Fruit fly (Drosophila melanogaster) whole organism, embryonic: ENCODE measurements around the gene Cby.

Source experiments
- Bgb ChIP-seq: fragments of 200-800 bp; sonication (Bioruptor generic); IDR thresholded peaks from 2 replicates; pipeline ENCODE4 v1.3.6; 2022; ENCODE audit warnings: missing biosample characterization, missing genetic modification characterization; ENCODE audit not compliant: partially characterized antibody
- CG1024 ChIP-seq: fragments of 200-800 bp; sonication (Bioruptor generic); IDR thresholded peaks from 2 replicates; pipeline ENCODE4 v1.3.6; 2022; ENCODE audit warnings: missing biosample characterization, missing genetic modification characterization
- CG10321 ChIP-seq: fragments of 200-800 bp; sonication (Bioruptor generic); IDR thresholded peaks from 2 replicates; pipeline ENCODE4 v1.3.6; 2022; ENCODE audit warnings: missing biosample characterization, missing genetic modification characterization
- CG11504 ChIP-seq: fragments of 200-800 bp; sonication (Bioruptor generic); optimal IDR thresholded peaks from 3 replicates; lab custom pipeline; 2019; ENCODE audit warnings: missing biosample characterization, mild to moderate bottlenecking, missing genetic modification characterization, moderate library complexity
- CG11695 ChIP-seq: fragments of 200-800 bp; sonication (Bioruptor generic); IDR thresholded peaks from 3 replicates; pipeline ENCODE4 v1.3.6; 2022; ENCODE audit warnings: missing biosample characterization, missing genetic modification characterization
- CG12155 ChIP-seq: fragments of 200-800 bp; sonication (Bioruptor generic); optimal IDR thresholded peaks from 3 replicates; lab custom pipeline; 2016; ENCODE audit warnings: missing biosample characterization, missing genetic modification characterization
- CG12299 ChIP-seq: fragments of 200-800 bp; sonication (Bioruptor generic); optimal IDR thresholded peaks from 2 replicates; lab custom pipeline; 2018; ENCODE audit warnings: missing biosample characterization, mild to moderate bottlenecking, missing genetic modification characterization
- CG13296 ChIP-seq: fragments of 200-800 bp; sonication (Bioruptor generic); optimal IDR thresholded peaks from 3 replicates; lab custom pipeline; 2018; ENCODE audit warnings: missing biosample characterization, mild to moderate bottlenecking, missing genetic modification characterization
- CG13424 ChIP-seq: fragments of 200-800 bp; sonication (Bioruptor generic); optimal IDR thresholded peaks from 2 replicates; lab custom pipeline; 2019; ENCODE audit warnings: missing biosample characterization, mild to moderate bottlenecking, missing genetic modification characterization, moderate library complexity
- CG17186 ChIP-seq: fragments of 200-800 bp; sonication (Bioruptor generic); optimal IDR thresholded peaks from 3 replicates; lab custom pipeline; 2017; ENCODE audit warnings: missing biosample characterization, missing genetic modification reagents, missing genetic modification characterization
- CG17328 ChIP-seq: fragments of 200-800 bp; sonication (Bioruptor generic); IDR thresholded peaks from 2 replicates; pipeline ENCODE4 v1.3.6; 2022; ENCODE audit warnings: missing biosample characterization, missing genetic modification characterization
- CG17385 ChIP-seq: fragments of 200-800 bp; sonication (Bioruptor generic); optimal IDR thresholded peaks from 3 replicates; lab custom pipeline; 2018; ENCODE audit warnings: missing biosample characterization, mild to moderate bottlenecking, missing genetic modification characterization
- CG18476 ChIP-seq: fragments of 200-800 bp; sonication (Bioruptor generic); optimal IDR thresholded peaks from 2 replicates; lab custom pipeline; 2016; ENCODE audit warnings: missing biosample characterization, mild to moderate bottlenecking, missing genetic modification characterization
- CG2199 ChIP-seq: fragments of 200-800 bp; sonication (Bioruptor generic); IDR thresholded peaks from 3 replicates; pipeline ENCODE4 v1.3.6; 2022; ENCODE audit warnings: missing biosample characterization, missing genetic modification characterization
- CG33557 ChIP-seq: fragments of 200-800 bp; sonication (Bioruptor generic); optimal IDR thresholded peaks from 2 replicates; lab custom pipeline; 2019; ENCODE audit warnings: missing biosample characterization, mild to moderate bottlenecking, missing genetic modification characterization, moderate library complexity
- CG3407 ChIP-seq: fragments of 200-800 bp; sonication (Bioruptor generic); optimal IDR thresholded peaks from 2 replicates; lab custom pipeline; 2018; ENCODE audit warnings: missing biosample characterization, mild to moderate bottlenecking, missing genetic modification characterization
- CG6683 ChIP-seq: fragments of 200-800 bp; sonication (Bioruptor generic); optimal IDR thresholded peaks from 2 replicates; lab custom pipeline; 2017; ENCODE audit warnings: missing biosample characterization, mild to moderate bottlenecking, missing genetic modification characterization, missing genetic modification reagents
- CG8924 ChIP-seq: fragments of 200-800 bp; optimal IDR thresholded peaks from 3 replicates; lab custom pipeline; 2019; ENCODE audit warnings: missing biosample characterization, mild to moderate bottlenecking, missing genetic modification characterization, moderate library complexity
- CG8944 ChIP-seq: fragments of 200-800 bp; sonication (Bioruptor generic); optimal IDR thresholded peaks from 3 replicates; lab custom pipeline; 2016; ENCODE audit warnings: missing biosample characterization, missing genetic modification characterization
- D ChIP-seq, 2 experiments: fragments of 200-800 bp in 1 of 2; fragments of >200 bp in 1 of 2; sonication (Bioruptor generic) in 1 of 2; optimal IDR thresholded peaks; 2 replicates in 1 of 2; 3 replicates in 1 of 2; lab custom pipeline; 2017; ENCODE audit warnings: mild to moderate bottlenecking in 1 of 2, missing biosample characterization in 1 of 2, missing genetic modification characterization in 1 of 2, missing genetic modification reagents in 1 of 2
- D19A ChIP-seq: fragments of 200-800 bp; optimal IDR thresholded peaks from 3 replicates; lab custom pipeline; 2019; ENCODE audit warnings: missing biosample characterization, mild to moderate bottlenecking, missing genetic modification characterization, moderate library complexity
- D19B ChIP-seq: fragments of 200-800 bp; sonication (Bioruptor generic); optimal IDR thresholded peaks from 2 replicates; lab custom pipeline; 2017; ENCODE audit warnings: missing biosample characterization, mild to moderate bottlenecking, missing genetic modification characterization
- Elba2 ChIP-seq: fragments of 200-800 bp; sonication (Bioruptor generic); optimal IDR thresholded peaks from 3 replicates; lab custom pipeline; 2016; ENCODE audit warnings: missing biosample characterization, missing genetic modification characterization
- H15 ChIP-seq: fragments of 200-800 bp; sonication (Bioruptor generic); IDR thresholded peaks from 3 replicates; pipeline ENCODE4 v1.3.6; 2022; ENCODE audit warnings: missing biosample characterization, missing genetic modification characterization
- H2.0 ChIP-seq: fragments of 200-800 bp; sonication (Bioruptor generic); IDR thresholded peaks from 2 replicates; pipeline ENCODE4 v1.3.6; 2022; ENCODE audit warnings: missing biosample characterization, missing genetic modification characterization
- Hr78 ChIP-seq, 2 experiments: fragments of 200-800 bp in 1 of 2; fragments of >200 bp in 1 of 2; sonication (Bioruptor generic) in 1 of 2; optimal IDR thresholded peaks; 2 replicates each; lab custom pipeline; 2017 to 2019; ENCODE audit warnings: missing biosample characterization in 2 of 2, missing genetic modification characterization in 2 of 2, mild to moderate bottlenecking in 1 of 2, moderate library complexity in 1 of 2
- Mad ChIP-seq: fragments of 200-800 bp; sonication (Bioruptor generic); optimal IDR thresholded peaks from 2 replicates; lab custom pipeline; 2016; ENCODE audit warnings: missing biosample characterization, missing genetic modification characterization
- Med ChIP-seq: fragments of 200-800 bp; sonication (Bioruptor generic); peaks from one replicate; lab custom pipeline; 2016; ENCODE audit warnings: missing biosample characterization, missing genetic modification characterization, mild to moderate bottlenecking, inconsistent platforms, moderate library complexity
- Ravus ChIP-seq: fragments of 200-800 bp; sonication (Bioruptor generic); IDR thresholded peaks from 2 replicates; pipeline ENCODE4 v1.3.6; 2022; ENCODE audit warnings: missing biosample characterization, missing genetic modification characterization
- YL-1 ChIP-seq: fragments of 200-800 bp; sonication (Bioruptor generic); optimal IDR thresholded peaks from 3 replicates; lab custom pipeline; 2017; ENCODE audit warnings: missing biosample characterization, mild to moderate bottlenecking, missing genetic modification characterization
- bsh ChIP-seq, 2 experiments: fragments of 200-800 bp; sonication (Bioruptor generic); optimal IDR thresholded peaks; 2 replicates each; lab custom pipeline; 2017 to 2018; ENCODE audit warnings: mild to moderate bottlenecking in 2 of 2, missing biosample characterization in 2 of 2, missing genetic modification characterization in 2 of 2, moderate library complexity in 1 of 2
- cas ChIP-seq: fragments of 200-800 bp; sonication (Bioruptor generic); IDR thresholded peaks from 2 replicates; pipeline ENCODE4 v1.3.6; 2022; ENCODE audit warnings: missing biosample characterization, missing genetic modification characterization
- dm ChIP-seq: fragments of 200-800 bp; sonication (Bioruptor generic); optimal IDR thresholded peaks from 3 replicates; lab custom pipeline; 2016; ENCODE audit warnings: missing biosample characterization, missing genetic modification characterization
- dpn ChIP-seq, 2 experiments: fragments of 200-800 bp; sonication (Bioruptor generic); optimal IDR thresholded peaks; 3 replicates each; lab custom pipeline; 2016; ENCODE audit warnings: missing biosample characterization in 2 of 2, missing genetic modification characterization in 2 of 2
- emc ChIP-seq: fragments of 200-800 bp; sonication (Bioruptor generic); optimal IDR thresholded peaks from 2 replicates; lab custom pipeline; 2016; ENCODE audit warnings: missing biosample characterization, missing genetic modification characterization
- exex ChIP-seq: fragments of 200-800 bp; sonication (Bioruptor generic); optimal IDR thresholded peaks from 4 replicates; lab custom pipeline; 2018; ENCODE audit warnings: missing biosample characterization, mild to moderate bottlenecking, missing genetic modification characterization, moderate library complexity
- fd3F ChIP-seq: fragments of 200-800 bp; sonication (Bioruptor generic); optimal IDR thresholded peaks from 2 replicates; lab custom pipeline; 2018; ENCODE audit warnings: missing biosample characterization, mild to moderate bottlenecking, missing genetic modification characterization, moderate library complexity
- gt ChIP-seq: fragments of 200-800 bp; sonication (Bioruptor generic); IDR thresholded peaks from 2 replicates; pipeline ENCODE4 v1.3.6; 2022; ENCODE audit warnings: missing biosample characterization, missing genetic modification characterization
- h ChIP-seq: fragments of >200 bp; optimal IDR thresholded peaks from 2 replicates; lab custom pipeline; 2017
- hbn ChIP-seq: fragments of 200-800 bp; sonication (Bioruptor generic); IDR thresholded peaks from 2 replicates; pipeline ENCODE4 v1.3.6; 2022; ENCODE audit warnings: missing biosample characterization, missing genetic modification characterization; ENCODE audit not compliant: partially characterized antibody
- kay ChIP-seq: fragments of 200-800 bp; sonication (Bioruptor generic); optimal IDR thresholded peaks from 2 replicates; lab custom pipeline; 2016; ENCODE audit warnings: missing biosample characterization, missing genetic modification characterization
- org-1 ChIP-seq: fragments of 200-800 bp; sonication (Bioruptor generic); optimal IDR thresholded peaks from 2 replicates; lab custom pipeline; 2017; ENCODE audit warnings: missing biosample characterization, missing genetic modification characterization
- ranshi ChIP-seq: fragments of 200-800 bp; sonication (Bioruptor generic); IDR thresholded peaks from 2 replicates; pipeline ENCODE4 v1.3.6; 2022; ENCODE audit warnings: missing biosample characterization, missing genetic modification characterization
- salm ChIP-seq: fragments of 200-800 bp; sonication (Bioruptor generic); optimal IDR thresholded peaks from 2 replicates; lab custom pipeline; 2018; ENCODE audit warnings: missing biosample characterization, mild to moderate bottlenecking, missing genetic modification characterization
- sens-2 ChIP-seq: fragments of 200-800 bp; sonication (Bioruptor generic); IDR thresholded peaks from 2 replicates; pipeline ENCODE4 v1.3.6; 2022; ENCODE audit warnings: missing biosample characterization, missing genetic modification characterization
- slp2 ChIP-seq: fragments of 200-800 bp; sonication (Bioruptor generic); optimal IDR thresholded peaks from 2 replicates; lab custom pipeline; 2016; ENCODE audit warnings: missing biosample characterization, missing genetic modification characterization
- unpg ChIP-seq: fragments of 200-800 bp; sonication (Bioruptor generic); optimal IDR thresholded peaks from 3 replicates; lab custom pipeline; 2018; ENCODE audit warnings: missing biosample characterization, mild to moderate bottlenecking, missing genetic modification characterization, moderate library complexity
- zen ChIP-seq: fragments of 200-800 bp; sonication (Bioruptor generic); optimal IDR thresholded peaks from 3 replicates; lab custom pipeline; 2018; ENCODE audit warnings: missing biosample characterization, mild to moderate bottlenecking, missing genetic modification characterization, moderate library complexity
- zf30C ChIP-seq: fragments of 200-800 bp; sonication (Bioruptor generic); optimal IDR thresholded peaks from 3 replicates; lab custom pipeline; 2018; ENCODE audit warnings: missing biosample characterization, mild to moderate bottlenecking, missing genetic modification characterization

Gene Cby

dm6 chr3R:21862137-21862850, 5.5 kb upstream of the Cby start (continued):
- TF ChIP-seq cas (GFP tag; lab: Robert Waterston, UW) (no peak), hbn (no peak), CG10321 (GFP tag; lab: Robert Waterston, UW) (no peak), unpg (GFP tag; lab: Kevin White, UChicago) (peak; percentile 95), CG18476 (GFP tag; lab: Kevin White, UChicago) (peak; percentile 31), YL-1 (GFP tag; lab: Kevin White, UChicago) (peak; percentile 46), slp2 (GFP tag; lab: Kevin White, UChicago) (peak; percentile 0), CG11504 (tag; lab: Kevin White, UChicago) (peak; percentile 81), CG12299 (tag; lab: Kevin White, UChicago) (peak; percentile 85), Hr78 (GFP tag; optimal IDR thresholded peaks at IDR 0.05; lab: Kevin White, UChicago) (peak in 1 of 2 experiments; percentile 71), fd3F (GFP tag; lab: Kevin White, UChicago) (no peak), CG17186 (peak; percentile 21), CG2199 (peak; percentile 47; the same call in 2 of the 3 replicates), kay (GFP tag; lab: Kevin White, UChicago) (peak; percentile 41), Elba2 (GFP tag; lab: Kevin White, UChicago) (no peak), CG8924 (tag; lab: Kevin White, UChicago) (peak; percentile 84), dpn (GFP tag; optimal IDR thresholded peaks at IDR 0.05; lab: Kevin White, UChicago) (peak; percentile 33 to 75), zf30C (GFP tag; lab: Kevin White, UChicago) (peak; percentile 78), D19A (tag; lab: Kevin White, UChicago) (peak; percentile 68), D (optimal IDR thresholded peaks at IDR 0.05; lab: Kevin White, UChicago) (no peak), D (GFP tag; optimal IDR thresholded peaks at IDR 0.05; lab: Kevin White, UChicago) (peak; percentile 80), sens-2 (peak; percentile 80), CG13424 (tag; lab: Kevin White, UChicago) (peak; percentile 87), CG6683 (GFP tag; lab: Kevin White, UChicago) (peak; percentile 7), zen (peak; percentile 30), Ravus (GFP tag; lab: Robert Waterston, UW) (no peak), CG17385 (peak; percentile 77), CG11695 (peak; percentile 62; the same call in 2 of the 3 replicates), h (no peak), CG13296 (no peak), gt (GFP tag; lab: Robert Waterston, UW) (peak; percentile 52), Bgb (no peak), Med (peak; percentile 58), CG12155 (GFP tag; lab: Kevin White, UChicago) (peak; percentile 37), emc (GFP tag; lab: Kevin White, UChicago) (no peak), org-1 (GFP tag; lab: Kevin White, UChicago) (peak; percentile 87), exex (tag; lab: Kevin White, UChicago) (no peak), bsh (GFP tag; optimal IDR thresholded peaks at IDR 0.05; lab: Kevin White, UChicago) (peak in 1 of 2 experiments; percentile 95), CG1024 (GFP tag; lab: Robert Waterston, UW) (no peak), CG17328 (GFP tag; lab: Robert Waterston, UW) (peak; percentile 89), CG8944 (GFP tag; lab: Kevin White, UChicago) (peak; percentile 39), CG3407 (peak; percentile 88), CG33557 (GFP tag; lab: Kevin White, UChicago) (peak; percentile 79), salm (tag; lab: Kevin White, UChicago) (peak; percentile 86), dm (no peak), Mad (GFP tag; lab: Kevin White, UChicago) (peak; percentile 31), D19B (GFP tag; lab: Kevin White, UChicago) (no peak), ranshi (GFP tag; lab: Robert Waterston, UW) (peak; percentile 58), H2.0 (GFP tag; lab: Robert Waterston, UW) (peak; percentile 71), H15 (peak; percentile 76)
